Worm (Caenorhabditis elegans): ENCODE measurements around the gene F19D8.2.

- TF ChIP-seq dao-5 (tag; optimal IDR thresholded peaks at IDR 0.05) = no peak
- no peak for TF ChIP-seq him-1 (tag; optimal IDR thresholded peaks at IDR 0.05)
- no peak for TF ChIP-seq W03F9.2 (tag; optimal IDR thresholded peaks at IDR 0.05)
Measured at ce11 chrX:13884157-13884556, 49.9 kb downstream of the F19D8.2 start.

Data from whole organism, L4/young adult.